Worm (Caenorhabditis elegans) whole organism, L4/young adult: ENCODE data around the gene cul-3.

Experiments used
- dao-5 ChIP-seq: sonication (generic microtip); optimal IDR thresholded peaks from 2 replicates; lab custom pipeline; 2016; ENCODE audit warnings: missing genotype, missing genetic modification characterization, moderate library complexity, missing compliant biosample characterization
- him-1 ChIP-seq: sonication (generic microtip); optimal IDR thresholded peaks from 2 replicates; lab custom pipeline; 2016; ENCODE audit warnings: missing genotype, missing genetic modification reagents, missing genetic modification characterization, missing compliant biosample characterization

ce11 chrV:155215-155614 is 22.0 kb upstream of the cul-3 start:
- TF ChIP-seq him-1 = no peak
- TF ChIP-seq dao-5 (tag; lab: Kevin White, UChicago) = no peak
